Worm (Caenorhabditis elegans): Measurements from ENCODE around the gene F57C2.4.

ce11 chrII:14523645-14524223 is 1.4 kb upstream of the F57C2.4 start, which contains the start of gene pot-2:
- no peak for TF ChIP-seq him-1 (tag; optimal IDR thresholded peaks at IDR 0.05)
- no peak for TF ChIP-seq W03F9.2 (tag; optimal IDR thresholded peaks at IDR 0.05)

Data from whole organism, L4/young adult.